Fruit fly (Drosophila melanogaster) whole organism, embryonic: ENCODE results near the gene Spt20.

ENCODE experiments used
- Ada2b ChIP-seq: fragments of 200-800 bp; sonication (Bioruptor generic); IDR thresholded peaks from 2 replicates; pipeline ENCODE4 v1.3.6; 2022; ENCODE audit warnings: missing biosample characterization, missing genetic modification characterization
- Adf1 ChIP-seq: fragments of 200-800 bp; sonication (Bioruptor generic); IDR thresholded peaks from 2 replicates; pipeline ENCODE4 v1.3.6; 2022; ENCODE audit warnings: missing biosample characterization, missing genetic modification characterization
- BtbVII ChIP-seq: fragments of 200-800 bp; sonication (Bioruptor generic); optimal IDR thresholded peaks from 3 replicates; lab custom pipeline; 2017; ENCODE audit warnings: missing biosample characterization, mild to moderate bottlenecking, missing genetic modification characterization
- CG12659 ChIP-seq: fragments of 200-800 bp; sonication (Bioruptor generic); optimal IDR thresholded peaks from 3 replicates; lab custom pipeline; 2017; ENCODE audit warnings: mild to moderate bottlenecking, missing biosample characterization, missing genetic modification reagents, missing genetic modification characterization
- CG12769 ChIP-seq: fragments of 200-800 bp; sonication (Bioruptor generic); optimal IDR thresholded peaks from 2 replicates; lab custom pipeline; 2019; ENCODE audit warnings: missing biosample characterization, mild to moderate bottlenecking, missing genetic modification characterization, moderate library complexity
- CG14014 ChIP-seq: fragments of 200-800 bp; sonication (Bioruptor generic); IDR thresholded peaks from 2 replicates; pipeline ENCODE4 v1.3.6; 2022; ENCODE audit warnings: missing biosample characterization, missing genetic modification characterization
- CG17385 ChIP-seq: fragments of 200-800 bp; sonication (Bioruptor generic); optimal IDR thresholded peaks from 3 replicates; lab custom pipeline; 2018; ENCODE audit warnings: missing biosample characterization, mild to moderate bottlenecking, missing genetic modification characterization
- CG2120 ChIP-seq: fragments of 200-800 bp; sonication (Bioruptor generic); optimal IDR thresholded peaks from 3 replicates; lab custom pipeline; 2016; ENCODE audit warnings: missing biosample characterization, missing genetic modification characterization
- CG2678 ChIP-seq: fragments of 200-800 bp; sonication (Bioruptor generic); optimal IDR thresholded peaks from 3 replicates; lab custom pipeline; 2019; ENCODE audit warnings: missing biosample characterization, mild to moderate bottlenecking, missing genetic modification characterization, moderate library complexity
- CG2712 ChIP-seq: fragments of 200-800 bp; optimal IDR thresholded peaks from 3 replicates; lab custom pipeline; 2019; ENCODE audit warnings: missing biosample characterization, mild to moderate bottlenecking, missing genetic modification characterization, moderate library complexity
- CG31441 ChIP-seq: fragments of 200-800 bp; sonication (Bioruptor generic); IDR thresholded peaks from 2 replicates; pipeline ENCODE4 v1.3.6; 2022; ENCODE audit warnings: missing biosample characterization, missing genetic modification characterization
- CG32532 ChIP-seq: fragments of 200-800 bp; sonication (Bioruptor generic); IDR thresholded peaks from 2 replicates; pipeline ENCODE4 v1.3.6; 2022; ENCODE audit warnings: missing biosample characterization, missing genetic modification characterization
- CG6175 ChIP-seq: fragments of 200-800 bp; sonication (Bioruptor generic); IDR thresholded peaks from 3 replicates; pipeline ENCODE4 v1.3.6; 2022; ENCODE audit warnings: missing biosample characterization, missing genetic modification characterization
- CG8924 ChIP-seq: fragments of 200-800 bp; optimal IDR thresholded peaks from 3 replicates; lab custom pipeline; 2019; ENCODE audit warnings: missing biosample characterization, mild to moderate bottlenecking, missing genetic modification characterization, moderate library complexity
- CG9817 ChIP-seq: fragments of 200-800 bp; sonication (Bioruptor generic); optimal IDR thresholded peaks from 2 replicates; lab custom pipeline; 2018; ENCODE audit warnings: missing biosample characterization, mild to moderate bottlenecking, missing genetic modification characterization, moderate library complexity
- H15 ChIP-seq: fragments of 200-800 bp; sonication (Bioruptor generic); IDR thresholded peaks from 3 replicates; pipeline ENCODE4 v1.3.6; 2022; ENCODE audit warnings: missing biosample characterization, missing genetic modification characterization
- HLH3B ChIP-seq: fragments of 200-800 bp; sonication (Bioruptor generic); IDR thresholded peaks from 2 replicates; pipeline ENCODE4 v1.3.6; 2022; ENCODE audit warnings: missing biosample characterization, missing genetic modification characterization
- HLHmδ ChIP-seq: fragments of 200-800 bp; sonication (Bioruptor generic); optimal IDR thresholded peaks from 2 replicates; lab custom pipeline; 2018; ENCODE audit warnings: missing biosample characterization, mild to moderate bottlenecking, missing genetic modification characterization, moderate library complexity
- Hmr ChIP-seq: fragments of 200-800 bp; sonication (Bioruptor generic); optimal IDR thresholded peaks from 3 replicates; lab custom pipeline; 2017; ENCODE audit warnings: mild to moderate bottlenecking, missing biosample characterization, missing genetic modification reagents, missing genetic modification characterization
- Hr39 ChIP-seq: fragments of >200 bp; optimal IDR thresholded peaks from 2 replicates; lab custom pipeline; 2017
- Hr51 ChIP-seq, 2 experiments: fragments of 200-800 bp; sonication (Bioruptor generic); optimal IDR thresholded peaks; 2 replicates in 1 of 2; 3 replicates in 1 of 2; lab custom pipeline; 2016 to 2018; ENCODE audit warnings: missing biosample characterization in 2 of 2, missing genetic modification characterization in 2 of 2, mild to moderate bottlenecking in 1 of 2, moderate library complexity in 1 of 2
- Meics ChIP-seq: fragments of 200-800 bp; sonication (Bioruptor generic); optimal IDR thresholded peaks from 2 replicates; lab custom pipeline; 2017; ENCODE audit warnings: missing biosample characterization, mild to moderate bottlenecking, missing genetic modification characterization
- NC2β ChIP-seq: fragments of 200-800 bp; sonication (Bioruptor generic); optimal IDR thresholded peaks from 2 replicates; lab custom pipeline; 2016; ENCODE audit warnings: missing biosample characterization, missing genetic modification characterization
- Nf-YA ChIP-seq: fragments of 200-800 bp; sonication (Bioruptor generic); IDR thresholded peaks from 2 replicates; pipeline ENCODE4 v1.3.6; 2022; ENCODE audit warnings: missing biosample characterization, missing genetic modification characterization
- Pdp1 ChIP-seq, 2 experiments: fragments of 200-800 bp; sonication (Bioruptor generic); optimal IDR thresholded peaks; 3 replicates each; lab custom pipeline; 2016; ENCODE audit warnings: missing biosample characterization in 2 of 2, missing genetic modification characterization in 2 of 2, mild to moderate bottlenecking in 1 of 2, moderate library complexity in 1 of 2
- Poxn ChIP-seq: fragments of 200-800 bp; sonication (Bioruptor generic); IDR thresholded peaks from 2 replicates; pipeline ENCODE4 v1.3.6; 2022; ENCODE audit warnings: missing biosample characterization, missing genetic modification characterization
- Sox100B ChIP-seq: fragments of 200-800 bp; sonication (Bioruptor generic); optimal IDR thresholded peaks from 3 replicates; lab custom pipeline; 2018; ENCODE audit warnings: missing biosample characterization, mild to moderate bottlenecking, missing genetic modification characterization
- Sry-δ ChIP-seq: fragments of 200-800 bp; sonication (Bioruptor generic); optimal IDR thresholded peaks from 2 replicates; lab custom pipeline; 2016; ENCODE audit warnings: missing biosample characterization, missing genetic modification characterization
- Xrp1 ChIP-seq: fragments of 200-800 bp; sonication (Bioruptor generic); IDR thresholded peaks from 2 replicates; pipeline ENCODE4 v1.3.6; 2022; ENCODE audit warnings: missing biosample characterization, missing genetic modification characterization
- chinmo ChIP-seq: fragments of 200-800 bp; sonication (Bioruptor generic); IDR thresholded peaks from 4 replicates; pipeline ENCODE4 v1.3.6; 2022; ENCODE audit warnings: missing biosample characterization, missing genetic modification characterization; ENCODE audit not compliant: partially characterized antibody
- dysf ChIP-seq: fragments of 200-800 bp; sonication (Bioruptor generic); IDR thresholded peaks from 3 replicates; pipeline ENCODE4 v1.3.6; 2022; ENCODE audit warnings: missing biosample characterization, missing genetic modification characterization
- ftz-f1 ChIP-seq: fragments of 200-800 bp; sonication (Bioruptor generic); optimal IDR thresholded peaks from 2 replicates; lab custom pipeline; 2016; ENCODE audit warnings: missing biosample characterization, missing genetic modification characterization
- fu2 ChIP-seq: fragments of 200-800 bp; sonication (Bioruptor generic); optimal IDR thresholded peaks from 2 replicates; lab custom pipeline; 2016; ENCODE audit warnings: missing biosample characterization, missing genetic modification characterization
- gem ChIP-seq: fragments of 200-800 bp; sonication (Bioruptor generic); optimal IDR thresholded peaks from 2 replicates; lab custom pipeline; 2019; ENCODE audit warnings: missing biosample characterization, mild to moderate bottlenecking, missing genetic modification characterization, moderate library complexity
- hth ChIP-seq: fragments of >200 bp; optimal IDR thresholded peaks from 2 replicates; lab custom pipeline; 2017; ENCODE audit warnings: inconsistent platforms
- kah ChIP-seq: fragments of 200-800 bp; sonication (Bioruptor generic); optimal IDR thresholded peaks from 2 replicates; lab custom pipeline; 2018; ENCODE audit warnings: missing biosample characterization, mild to moderate bottlenecking, missing genetic modification characterization
- mam ChIP-seq: fragments of 200-800 bp; sonication (Bioruptor generic); optimal IDR thresholded peaks from 3 replicates; lab custom pipeline; 2016; ENCODE audit warnings: missing biosample characterization, missing genetic modification characterization
- nmo ChIP-seq: fragments of 200-800 bp; sonication (Bioruptor generic); optimal IDR thresholded peaks from 2 replicates; lab custom pipeline; 2018; ENCODE audit warnings: missing biosample characterization, mild to moderate bottlenecking, missing genetic modification characterization, moderate library complexity
- salm ChIP-seq: fragments of 200-800 bp; sonication (Bioruptor generic); optimal IDR thresholded peaks from 2 replicates; lab custom pipeline; 2018; ENCODE audit warnings: missing biosample characterization, mild to moderate bottlenecking, missing genetic modification characterization
- sens ChIP-seq: fragments of 200-800 bp; sonication (Bioruptor generic); peaks from one replicate; lab custom pipeline; 2016; ENCODE audit warnings: missing biosample characterization, missing genetic modification characterization
- sens-2 ChIP-seq: fragments of 200-800 bp; sonication (Bioruptor generic); IDR thresholded peaks from 2 replicates; pipeline ENCODE4 v1.3.6; 2022; ENCODE audit warnings: missing biosample characterization, missing genetic modification characterization
- slou ChIP-seq: fragments of 200-800 bp; sonication (Bioruptor generic); optimal IDR thresholded peaks from 3 replicates; lab custom pipeline; 2016; ENCODE audit warnings: missing biosample characterization, missing genetic modification characterization
- sr ChIP-seq: fragments of 200-800 bp; sonication (Bioruptor generic); IDR thresholded peaks from 3 replicates; pipeline ENCODE4 v1.3.6; 2022; ENCODE audit warnings: missing biosample characterization, missing genetic modification characterization
- tna ChIP-seq: fragments of 200-800 bp; sonication (Bioruptor generic); IDR thresholded peaks from 2 replicates; pipeline ENCODE4 v1.3.6; 2022; ENCODE audit warnings: missing biosample characterization, missing genetic modification characterization; ENCODE audit not compliant: partially characterized antibody
- tup ChIP-seq: fragments of 200-800 bp; sonication (Bioruptor generic); optimal IDR thresholded peaks from 2 replicates; lab custom pipeline; 2016; ENCODE audit warnings: missing biosample characterization, mild to moderate bottlenecking, missing genetic modification characterization, moderate library complexity
- vnd ChIP-seq: fragments of 200-800 bp; sonication (Bioruptor generic); IDR thresholded peaks from 3 replicates; pipeline ENCODE4 v1.3.6; 2022; ENCODE audit warnings: missing biosample characterization, missing genetic modification characterization; ENCODE audit not compliant: partially characterized antibody
- wdn ChIP-seq: fragments of 200-800 bp; sonication (Bioruptor generic); IDR thresholded peaks from 2 replicates; pipeline ENCODE4 v1.3.6; 2022; ENCODE audit warnings: missing biosample characterization, missing genetic modification characterization
- zfh2 ChIP-seq: fragments of 200-800 bp; sonication (Bioruptor generic); optimal IDR thresholded peaks from 2 replicates; lab custom pipeline; 2016; ENCODE audit warnings: missing biosample characterization, missing genetic modification characterization

Spt20 gene

dm6 chr3L:13478339-13479203 lies 23.9 kb upstream of the Spt20 start:
- TF ChIP-seq Hr39 (lab: Kevin White, UChicago) (peak; percentile 24), NC2β (GFP tag; lab: Kevin White, UChicago) (no peak), BtbVII (GFP tag; lab: Kevin White, UChicago) (peak; percentile 11), Sox100B (GFP tag; lab: Kevin White, UChicago) (no peak), Poxn (GFP tag; lab: Robert Waterston, UW) (0 out of 2 replicates have a peak, but pooled peaks have one; percentile 3), HLHmδ (no peak), Pdp1 (GFP tag; optimal IDR thresholded peaks at IDR 0.05; lab: Kevin White, UChicago) (peak in 1 of 2 experiments; percentile 31), Xrp1 (GFP tag; lab: Robert Waterston, UW) (0 out of 2 replicates have a peak, but pooled peaks have one; percentile 12), CG12769 (tag; lab: Kevin White, UChicago) (peak; percentile 84), mam (GFP tag; lab: Kevin White, UChicago) (peak; percentile 37), Ada2b (GFP tag; lab: Robert Waterston, UW) (0 out of 2 replicates have a peak, but pooled peaks have one; percentile 15), slou (GFP tag; lab: Kevin White, UChicago) (peak; percentile 10), Sry-δ (no peak), fu2 (GFP tag; lab: Kevin White, UChicago) (peak; percentile 1), gem (tag; lab: Kevin White, UChicago) (peak; percentile 38), vnd (GFP tag; lab: Robert Waterston, UW) (peak; percentile 27; the same call in 1 of the 3 replicates), Meics (GFP tag; lab: Kevin White, UChicago) (peak; percentile 55), Adf1 (GFP tag; lab: Robert Waterston, UW) (peak; percentile 16; the same call in 1 of the 2 replicates), CG2712 (no peak), kah (GFP tag; lab: Kevin White, UChicago) (no peak), CG12659 (peak; percentile 35), tup (GFP tag; lab: Kevin White, UChicago) (no peak), chinmo (0 out of 4 replicates have a peak, but pooled peaks have one; percentile 46), sens-2 (GFP tag; lab: Robert Waterston, UW) (0 out of 2 replicates have a peak, but pooled peaks have one; percentile 6), CG6175 (peak; percentile 84), wdn (GFP tag; lab: Robert Waterston, UW) (0 out of 2 replicates have a peak, but pooled peaks have one; percentile 9), nmo (GFP tag; lab: Kevin White, UChicago) (peak; percentile 4), CG17385 (peak; percentile 10), CG32532 (GFP tag; lab: Robert Waterston, UW) (peak; percentile 61), CG31441 (GFP tag; lab: Robert Waterston, UW) (no peak), tna (GFP tag; lab: Robert Waterston, UW) (0 out of 2 replicates have a peak, but pooled peaks have one; percentile 34), CG9817 (peak; percentile 26), salm (tag; lab: Kevin White, UChicago) (no peak), Nf-YA (no peak), ftz-f1 (GFP tag; lab: Kevin White, UChicago) (peak; percentile 89), H15 (no peak), Hmr (peak; percentile 32), Hr51 (GFP tag; optimal IDR thresholded peaks at IDR 0.05; lab: Kevin White, UChicago) (peak in 1 of 2 experiments; percentile 45), CG14014 (GFP tag; lab: Robert Waterston, UW) (0 out of 2 replicates have a peak, but pooled peaks have one; percentile 44), HLH3B (GFP tag; lab: Robert Waterston, UW) (peak; percentile 27; the same call in 1 of the 2 replicates), sens (GFP tag; lab: Kevin White, UChicago) (peak; percentile 29), CG2120 (GFP tag; lab: Kevin White, UChicago) (peak; percentile 60), zfh2 (peak; percentile 24), hth (lab: Kevin White, UChicago) (no peak), dysf (peak; percentile 65), CG8924 (tag; lab: Kevin White, UChicago) (peak; percentile 8), CG2678 (tag; lab: Kevin White, UChicago) (peak; percentile 49), sr (GFP tag; lab: Robert Waterston, UW) (0 out of 3 replicates have a peak, but pooled peaks have one; percentile 37)
